Fruit fly (Drosophila melanogaster) whole organism, embryonic: Measurements from ENCODE around the gene Claspin.
A peak's percentile ranks its signal among the peaks of the same experiment; 100 is the strongest.

Experiments used
- Blimp-1 ChIP-seq: fragments of 200-800 bp; sonication (Bioruptor generic); optimal IDR thresholded peaks from 3 replicates; lab custom pipeline; 2018; ENCODE audit warnings: missing biosample characterization, missing genetic modification characterization, mild to moderate bottlenecking, moderate library complexity, missing genetic modification reagents
- Bteb2 ChIP-seq: fragments of 200-800 bp; sonication (Bioruptor generic); optimal IDR thresholded peaks from 2 replicates; lab custom pipeline; 2016; ENCODE audit warnings: missing biosample characterization, missing genetic modification characterization
- CG10209 ChIP-seq: fragments of 200-800 bp; sonication (Bioruptor generic); optimal IDR thresholded peaks from 3 replicates; lab custom pipeline; 2017; ENCODE audit warnings: missing biosample characterization, mild to moderate bottlenecking, missing genetic modification characterization, missing genetic modification reagents
- CG1024 ChIP-seq: fragments of 200-800 bp; sonication (Bioruptor generic); IDR thresholded peaks from 2 replicates; pipeline ENCODE4 v1.3.6; 2022; ENCODE audit warnings: missing biosample characterization, missing genetic modification characterization
- CG10462 ChIP-seq: fragments of 200-800 bp; sonication (Bioruptor generic); optimal IDR thresholded peaks from 2 replicates; lab custom pipeline; 2016; ENCODE audit warnings: missing biosample characterization, missing genetic modification characterization
- CG12071 ChIP-seq: fragments of 200-800 bp; sonication (Bioruptor generic); optimal IDR thresholded peaks from 3 replicates; lab custom pipeline; 2018; ENCODE audit warnings: missing biosample characterization, mild to moderate bottlenecking, missing genetic modification characterization
- CG13296 ChIP-seq: fragments of 200-800 bp; sonication (Bioruptor generic); optimal IDR thresholded peaks from 3 replicates; lab custom pipeline; 2018; ENCODE audit warnings: missing biosample characterization, mild to moderate bottlenecking, missing genetic modification characterization
- CG1647 ChIP-seq: fragments of 200-800 bp; sonication (Bioruptor generic); optimal IDR thresholded peaks from 3 replicates; lab custom pipeline; 2016; ENCODE audit warnings: missing biosample characterization, missing genetic modification characterization
- CG17385 ChIP-seq: fragments of 200-800 bp; sonication (Bioruptor generic); optimal IDR thresholded peaks from 3 replicates; lab custom pipeline; 2018; ENCODE audit warnings: missing biosample characterization, mild to moderate bottlenecking, missing genetic modification characterization
- CG3163 ChIP-seq: fragments of 200-800 bp; sonication (Bioruptor generic); optimal IDR thresholded peaks from 3 replicates; lab custom pipeline; 2016; ENCODE audit warnings: missing biosample characterization, missing genetic modification characterization
- CG4404 ChIP-seq: fragments of 200-800 bp; sonication (Bioruptor generic); IDR thresholded peaks from 2 replicates; pipeline ENCODE4 v1.3.6; 2022; ENCODE audit warnings: missing biosample characterization, missing genetic modification characterization
- CG6791 ChIP-seq: fragments of 200-800 bp; sonication (Bioruptor generic); IDR thresholded peaks from 3 replicates; pipeline ENCODE4 v1.3.6; 2022; ENCODE audit warnings: missing biosample characterization, missing genetic modification characterization; ENCODE audit not compliant: partially characterized antibody
- CG7745 ChIP-seq: fragments of 200-800 bp; sonication (Bioruptor generic); optimal IDR thresholded peaks from 2 replicates; lab custom pipeline; 2018; ENCODE audit warnings: missing biosample characterization, mild to moderate bottlenecking, missing genetic modification characterization, moderate library complexity
- CG7963 ChIP-seq: fragments of 200-800 bp; sonication (Bioruptor generic); IDR thresholded peaks from 3 replicates; pipeline ENCODE4 v1.3.6; 2022; ENCODE audit warnings: missing biosample characterization, missing genetic modification characterization; ENCODE audit not compliant: partially characterized antibody
- Dp ChIP-seq: fragments of 200-800 bp; sonication (Bioruptor generic); optimal IDR thresholded peaks from 2 replicates; lab custom pipeline; 2018; ENCODE audit warnings: missing biosample characterization, mild to moderate bottlenecking, missing genetic modification characterization, moderate library complexity
- ERR ChIP-seq: fragments of 200-800 bp; sonication (Bioruptor generic); optimal IDR thresholded peaks from 2 replicates; lab custom pipeline; 2016; ENCODE audit warnings: missing biosample characterization, missing genetic modification characterization
- HLHmδ ChIP-seq: fragments of 200-800 bp; sonication (Bioruptor generic); optimal IDR thresholded peaks from 2 replicates; lab custom pipeline; 2018; ENCODE audit warnings: missing biosample characterization, mild to moderate bottlenecking, missing genetic modification characterization, moderate library complexity
- HmgD ChIP-seq: fragments of 200-800 bp; sonication (Bioruptor generic); optimal IDR thresholded peaks from 3 replicates; lab custom pipeline; 2016; ENCODE audit warnings: missing biosample characterization, missing genetic modification characterization
- Jarid2 ChIP-seq: fragments of 200-800 bp; sonication (Bioruptor generic); optimal IDR thresholded peaks from 3 replicates; lab custom pipeline; 2017; ENCODE audit warnings: mild to moderate bottlenecking, missing biosample characterization, missing genetic modification reagents, missing genetic modification characterization
- Opbp ChIP-seq: fragments of 200-800 bp; sonication (Bioruptor generic); IDR thresholded peaks from 3 replicates; pipeline ENCODE4 v1.3.6; 2022; ENCODE audit warnings: missing biosample characterization, missing genetic modification characterization; ENCODE audit not compliant: partially characterized antibody
- Trl ChIP-seq, 3 experiments: fragments of >200 bp in 2 of 3; fragments of 200-800 bp in 1 of 3; sonication (Bioruptor generic) in 1 of 3; optimal IDR thresholded peaks; 2 replicates in 1 of 3; 3 replicates in 2 of 3; lab custom pipeline; 2016 to 2017; ENCODE audit warnings: missing biosample characterization in 1 of 3, missing genetic modification characterization in 1 of 3
- Xrp1 ChIP-seq: fragments of 200-800 bp; sonication (Bioruptor generic); IDR thresholded peaks from 2 replicates; pipeline ENCODE4 v1.3.6; 2022; ENCODE audit warnings: missing biosample characterization, missing genetic modification characterization
- ac ChIP-seq: fragments of 200-800 bp; sonication (Bioruptor generic); optimal IDR thresholded peaks from 3 replicates; lab custom pipeline; 2017; ENCODE audit warnings: missing biosample characterization, mild to moderate bottlenecking, missing genetic modification characterization
- ara ChIP-seq: fragments of 200-800 bp; sonication (Bioruptor generic); IDR thresholded peaks from 2 replicates; pipeline ENCODE4 v1.3.6; 2022; ENCODE audit warnings: missing biosample characterization, missing genetic modification characterization
- az2 ChIP-seq: fragments of 200-800 bp; sonication (Bioruptor generic); optimal IDR thresholded peaks from 3 replicates; lab custom pipeline; 2016; ENCODE audit warnings: missing biosample characterization, missing genetic modification characterization
- bbx ChIP-seq: fragments of 200-800 bp; sonication (Bioruptor generic); IDR thresholded peaks from 2 replicates; pipeline ENCODE4 v1.3.6; 2022; ENCODE audit warnings: missing biosample characterization, missing genetic modification characterization; ENCODE audit not compliant: partially characterized antibody
- br ChIP-seq: fragments of >200 bp; optimal IDR thresholded peaks from 2 replicates; lab custom pipeline; 2017
- chif ChIP-seq, 2 experiments: fragments of 200-800 bp; sonication (Bioruptor generic); optimal IDR thresholded peaks; 3 replicates each; lab custom pipeline; 2016; ENCODE audit warnings: missing biosample characterization in 2 of 2, missing genetic modification characterization in 2 of 2
- chm ChIP-seq: fragments of 200-800 bp; sonication (Bioruptor generic); IDR thresholded peaks from 2 replicates; pipeline ENCODE4 v1.3.6; 2022; ENCODE audit warnings: missing biosample characterization, missing genetic modification characterization
- ci ChIP-seq: fragments of 200-800 bp; sonication (Bioruptor generic); IDR thresholded peaks from 3 replicates; pipeline ENCODE4 v1.3.6; 2022; ENCODE audit warnings: missing biosample characterization, missing genetic modification characterization
- dpn ChIP-seq, 2 experiments: fragments of 200-800 bp; sonication (Bioruptor generic); optimal IDR thresholded peaks; 3 replicates each; lab custom pipeline; 2016; ENCODE audit warnings: missing biosample characterization in 2 of 2, missing genetic modification characterization in 2 of 2
- emc ChIP-seq: fragments of 200-800 bp; sonication (Bioruptor generic); optimal IDR thresholded peaks from 2 replicates; lab custom pipeline; 2016; ENCODE audit warnings: missing biosample characterization, missing genetic modification characterization
- knrl ChIP-seq: fragments of 200-800 bp; sonication (Bioruptor generic); IDR thresholded peaks from 3 replicates; pipeline ENCODE4 v1.3.6; 2022; ENCODE audit warnings: missing biosample characterization, missing genetic modification characterization; ENCODE audit not compliant: partially characterized antibody
- oc ChIP-seq: fragments of 200-800 bp; sonication (Bioruptor generic); optimal IDR thresholded peaks from 2 replicates; lab custom pipeline; 2018; ENCODE audit warnings: missing biosample characterization, mild to moderate bottlenecking, missing genetic modification characterization, moderate library complexity
- pan ChIP-seq, 4 experiments: fragments of >200 bp in 3 of 4; fragments of 200-800 bp in 1 of 4; sonication (Bioruptor generic) in 1 of 4; optimal IDR thresholded peaks in 3 of 4; IDR thresholded peaks in 1 of 4; 2 replicates each; pipeline versions ENCODE4 v1.3.6 to Lab custom; 2017 to 2022; ENCODE audit warnings: missing biosample characterization in 2 of 4, missing genetic modification characterization in 2 of 4, mixed read lengths in 1 of 4
- sens ChIP-seq: fragments of 200-800 bp; sonication (Bioruptor generic); peaks from one replicate; lab custom pipeline; 2016; ENCODE audit warnings: missing biosample characterization, missing genetic modification characterization
- shn ChIP-seq: fragments of 200-800 bp; sonication (Bioruptor generic); optimal IDR thresholded peaks from 3 replicates; lab custom pipeline; 2016; ENCODE audit warnings: missing biosample characterization, missing genetic modification characterization
- sug ChIP-seq: fragments of 200-800 bp; optimal IDR thresholded peaks from 2 replicates; lab custom pipeline; 2019; ENCODE audit warnings: missing biosample characterization, mild to moderate bottlenecking, missing genetic modification characterization, moderate library complexity
- tx ChIP-seq: fragments of 200-800 bp; sonication (Bioruptor generic); optimal IDR thresholded peaks from 2 replicates; lab custom pipeline; 2016; ENCODE audit warnings: missing biosample characterization, missing genetic modification characterization
- vvl ChIP-seq: fragments of 200-800 bp; sonication (Bioruptor generic); IDR thresholded peaks from 2 replicates; pipeline ENCODE4 v1.3.6; 2022; ENCODE audit warnings: missing biosample characterization, missing genetic modification characterization

Claspin gene

dm6 chr3L:4313299-4313698, at the start of gene Claspin (continued):
- TF ChIP-seq HmgD (GFP tag; lab: Kevin White, UChicago): peak; percentile 58
- TF ChIP-seq CG12071: no peak
- peak; percentile 31 for TF ChIP-seq CG17385 (GFP tag; lab: Kevin White, UChicago)
- TF ChIP-seq vvl (GFP tag; lab: Robert Waterston, UW): peak; percentile 60
- TF ChIP-seq CG7745 (tag; lab: Kevin White, UChicago): no peak
- TF ChIP-seq shn (GFP tag; lab: Kevin White, UChicago): peak; percentile 60
- TF ChIP-seq CG1024 (GFP tag; lab: Robert Waterston, UW): no peak
- peak; percentile 35 for TF ChIP-seq CG1647 (GFP tag; lab: Kevin White, UChicago)
- TF ChIP-seq tx (GFP tag; lab: Kevin White, UChicago): peak; percentile 30
- no peak for TF ChIP-seq br (lab: Kevin White, UChicago)
- TF ChIP-seq CG10209: peak; percentile 54
- TF ChIP-seq CG7963: 0 out of 3 replicates have a peak, but pooled peaks have one; percentile 8
- TF ChIP-seq, all 482 proteins: peak for 159

- TF ChIP-seq Dp (GFP tag; lab: Kevin White, UChicago) (no peak), Bteb2 (no peak), Jarid2 (GFP tag; lab: Kevin White, UChicago) (peak; percentile 28), CG3163 (GFP tag; lab: Kevin White, UChicago) (peak; percentile 67), chif (GFP tag; optimal IDR thresholded peaks at IDR 0.05; lab: Kevin White, UChicago) (no peak), ara (GFP tag; lab: Robert Waterston, UW) (peak; percentile 48; the same call in 1 of the 2 replicates), az2 (GFP tag; lab: Kevin White, UChicago) (no peak), sens (GFP tag; lab: Kevin White, UChicago) (peak; percentile 67), CG13296 (GFP tag; lab: Kevin White, UChicago) (no peak), bbx (peak; percentile 15; the same call in 1 of the 2 replicates), Trl (optimal IDR thresholded peaks at IDR 0.05; lab: Kevin White, UChicago) (peak in 1 of 2 experiments; percentile 64), Trl (GFP tag; optimal IDR thresholded peaks at IDR 0.05; lab: Kevin White, UChicago) (no peak), pan (optimal IDR thresholded peaks at IDR 0.05; lab: Kevin White, UChicago) (no peak), pan (GFP tag; optimal IDR thresholded peaks at IDR 0.05 in 1 of 2, IDR thresholded peaks at IDR 0.05 in 1 of 2) (no peak), CG4404 (GFP tag; lab: Robert Waterston, UW) (no peak), knrl (GFP tag; lab: Robert Waterston, UW) (peak; percentile 23; the same call in 1 of the 3 replicates), chm (GFP tag; lab: Robert Waterston, UW) (peak; percentile 46; the same call in 1 of the 2 replicates), oc (tag; lab: Kevin White, UChicago) (peak; percentile 55), CG6791 (GFP tag; lab: Robert Waterston, UW) (peak; percentile 47; the same call in 1 of the 3 replicates), CG10462 (GFP tag; lab: Kevin White, UChicago) (peak; percentile 27), Xrp1 (GFP tag; lab: Robert Waterston, UW) (0 out of 2 replicates have a peak, but pooled peaks have one; percentile 6), ac (no peak), dpn (GFP tag; optimal IDR thresholded peaks at IDR 0.05; lab: Kevin White, UChicago) (no peak), sug (peak; percentile 16), ERR (GFP tag; lab: Kevin White, UChicago) (no peak), vvl (GFP tag; lab: Robert Waterston, UW) (0 out of 2 replicates have a peak, but pooled peaks have one; percentile 47), Blimp-1 (GFP tag; lab: Kevin White, UChicago) (peak; percentile 76), HLHmδ (GFP tag; lab: Kevin White, UChicago) (peak; percentile 15), emc (GFP tag; lab: Kevin White, UChicago) (no peak), Opbp (GFP tag; lab: Robert Waterston, UW) (0 out of 3 replicates have a peak, but pooled peaks have one; percentile 36), ci (GFP tag; lab: Robert Waterston, UW) (0 out of 3 replicates have a peak, but pooled peaks have one; percentile 9)
Measured at dm6 chr3L:4263502-4263901, 49.8 kb upstream of the Claspin start, which contains the start of gene CG1273. CG1273 (plus strand) TSS chr3L:4263719.
